Worm (Caenorhabditis elegans): ENCODE measurements around the gene unc-116.

ce11 chrIII:8324412-8324811 is 30.6 kb downstream of the unc-116 start, which contains the start of gene F10E9.12:
- TF ChIP-seq unc-39 (tag; optimal IDR thresholded peaks at IDR 0.05) (no peak), nhr-237 (tag; optimal IDR thresholded peaks at IDR 0.05) (no peak), sptf-1 (tag; optimal IDR thresholded peaks at IDR 0.05) (no peak)

Data from whole organism, mixed stage, embryonic.